Worm (Caenorhabditis elegans) whole organism, L4 larva: ENCODE results near the gene W04G3.7.
A peak's percentile ranks its signal among the peaks of the same experiment; 100 is the strongest.

ENCODE experiments used
- aha-1 ChIP-seq: fragments of 150-350 bp; peaks from one replicate; lab custom pipeline; 2014; ENCODE audit warnings: missing biosample characterization, missing genetic modification characterization
- hif-1 ChIP-seq, 2 experiments: sonication (generic microtip); optimal IDR thresholded peaks; 2 replicates each; lab custom pipeline; 2016 to 2017; ENCODE audit warnings: missing compliant biosample characterization in 2 of 2, missing genetic modification characterization in 2 of 2, missing genetic modification reagents in 2 of 2, missing genotype in 2 of 2, mild to moderate bottlenecking in 1 of 2
- lsy-2 ChIP-seq, 2 experiments: fragments of 150-350 bp in 1 of 2; sonication (generic microtip) in 1 of 2; optimal IDR thresholded peaks; 2 replicates each; lab custom pipeline; 2014 to 2017; ENCODE audit warnings: missing biosample characterization in 2 of 2, missing genetic modification characterization in 2 of 2
- nhr-102 ChIP-seq: sonication (generic microtip); optimal IDR thresholded peaks from 2 replicates; lab custom pipeline; 2016; ENCODE audit warnings: mild to moderate bottlenecking, missing genetic modification characterization, moderate library complexity, missing compliant biosample characterization
- rbr-2 ChIP-seq: sonication (generic microtip); optimal IDR thresholded peaks from 2 replicates; lab custom pipeline; 2016; ENCODE audit warnings: missing genotype, missing genetic modification characterization, missing compliant biosample characterization
- snpc-1.2 ChIP-seq: fragments of 200-800 bp; sonication (Bioruptor generic); IDR thresholded peaks from 2 replicates; pipeline ENCODE4 v1.3.6; 2022; ENCODE audit warnings: missing genetic modification reagents, missing genetic modification characterization, missing compliant biosample characterization
- unc-39 ChIP-seq: sonication (generic microtip); optimal IDR thresholded peaks from 2 replicates; lab custom pipeline; 2017; ENCODE audit warnings: missing biosample characterization, missing genetic modification characterization
- unc-62 ChIP-seq, 3 experiments: fragments of 150-350 bp in 1 of 3; sonication (generic microtip); optimal IDR thresholded peaks in 2 of 3; peaks in 1 of 3; 1 replicate in 1 of 3; 2 replicates in 2 of 3; lab custom pipeline; 2014 to 2017; ENCODE audit warnings: missing biosample characterization in 3 of 3, missing genetic modification characterization in 3 of 3, missing genetic modification reagents in 3 of 3, missing genotype in 1 of 3
- ztf-11 ChIP-seq: fragments of 150-350 bp; optimal IDR thresholded peaks from 2 replicates; lab custom pipeline; 2014; ENCODE audit warnings: missing biosample characterization, missing genetic modification characterization
- ztf-7 ChIP-seq: fragments of 150-350 bp; optimal IDR thresholded peaks from 2 replicates; lab custom pipeline; 2014; ENCODE audit warnings: missing biosample characterization, missing genetic modification characterization

Gene W04G3.7

ce11 chrX:11034430-11035117 is 50.5 kb downstream of the W04G3.7 start (continued):
- TF ChIP-seq hif-1 (tag; optimal IDR thresholded peaks at IDR 0.05; lab: Kevin White, UChicago) (peak in 1 of 2 experiments; percentile 42), unc-39 (tag; lab: Kevin White, UChicago) (no peak), rbr-2 (peak; percentile 25), ztf-11 (tag; lab: Kevin White, UChicago) (no peak), ztf-7 (tag; lab: Kevin White, UChicago) (no peak), lsy-2 (tag; optimal IDR thresholded peaks at IDR 0.05; lab: Kevin White, UChicago) (peak in 1 of 2 experiments; percentile 47)

- TF ChIP-seq snpc-1.2 (no peak), aha-1 (tag; lab: Kevin White, UChicago) (peak; percentile 64), nhr-102 (tag; lab: Kevin White, UChicago) (no peak), ztf-7 (tag; lab: Kevin White, UChicago) (no peak), unc-62 (GFP tag; optimal IDR thresholded peaks at IDR 0.05 in 1 of 2; lab: Kevin White, UChicago) (peak in 1 of 2 experiments; percentile 51), unc-62 (tag; optimal IDR thresholded peaks at IDR 0.05; lab: Kevin White, UChicago) (no peak)
These were observed 51.1 kb downstream of the W04G3.7 start for ce11 chrX:11033952-11034287.
